Worm (Caenorhabditis elegans) whole organism, late embryonic: Measurements from ENCODE around the gene secs-1.

Experiments used
- ceh-19 ChIP-seq: fragments of 200-800 bp; sonication (Bioruptor generic); optimal IDR thresholded peaks from 2 replicates; lab custom pipeline; 2018; ENCODE audit warnings: mild to moderate bottlenecking, missing genetic modification characterization, missing compliant biosample characterization
- pag-3 ChIP-seq: sonication (generic microtip); optimal IDR thresholded peaks from 2 replicates; lab custom pipeline; 2016; ENCODE audit warnings: missing compliant biosample characterization, missing genetic modification characterization, borderline replicate concordance
- pqm-1 ChIP-seq: sonication (generic microtip); optimal IDR thresholded peaks from 2 replicates; lab custom pipeline; 2016; ENCODE audit warnings: missing genetic modification characterization, missing compliant biosample characterization
- sox-4 ChIP-seq: sonication (generic microtip); optimal IDR thresholded peaks from 2 replicates; lab custom pipeline; 2017; ENCODE audit warnings: mild to moderate bottlenecking, missing genetic modification characterization, inconsistent platforms, missing compliant biosample characterization

ce11 chrV:10838204-10838603 is 33.9 kb upstream of the secs-1 start:
- TF ChIP-seq pqm-1 (tag; lab: Kevin White, UChicago) = no peak
- TF ChIP-seq ceh-19 = no peak
- TF ChIP-seq sox-4 (tag; lab: Kevin White, UChicago) = no peak
- TF ChIP-seq pag-3 = no peak
